Worm (Caenorhabditis elegans) whole organism, mixed stage, embryonic: ENCODE data around the gene T22F3.8.

Experiments
- M03D4.4 ChIP-seq: sonication (generic microtip); optimal IDR thresholded peaks from 2 replicates; lab custom pipeline; 2017; ENCODE audit warnings: mild to moderate bottlenecking, missing genetic modification characterization, missing compliant biosample characterization
- bed-3 ChIP-seq: fragments of 200-800 bp; sonication (Bioruptor generic); optimal IDR thresholded peaks from 3 replicates; lab custom pipeline; 2018; ENCODE audit warnings: mild to moderate bottlenecking, missing genetic modification characterization, moderate library complexity, missing compliant biosample characterization
- blmp-1 ChIP-seq: fragments of 150-350 bp; optimal IDR thresholded peaks from 2 replicates; lab custom pipeline; 2014; ENCODE audit warnings: missing biosample characterization, missing genetic modification characterization
- ceh-39 ChIP-seq: fragments of 150-350 bp; optimal IDR thresholded peaks from 2 replicates; lab custom pipeline; 2014; ENCODE audit warnings: missing biosample characterization, missing genetic modification characterization
- ceh-43 ChIP-seq: fragments of 200-800 bp; sonication (Bioruptor generic); optimal IDR thresholded peaks from 2 replicates; lab custom pipeline; 2018; ENCODE audit warnings: mild to moderate bottlenecking, missing genetic modification characterization, moderate library complexity, missing compliant biosample characterization
- ceh-83 ChIP-seq: fragments of 200-800 bp; sonication (Bioruptor generic); optimal IDR thresholded peaks from 2 replicates; lab custom pipeline; 2018; ENCODE audit warnings: mild to moderate bottlenecking, missing genetic modification characterization, missing compliant biosample characterization
- ces-1 ChIP-seq: fragments of 150-350 bp; optimal IDR thresholded peaks from 2 replicates; lab custom pipeline; 2014; ENCODE audit warnings: missing biosample characterization, missing genetic modification reagents, missing genetic modification characterization
- cnd-1 ChIP-seq: fragments of 200-800 bp; sonication (Bioruptor generic); optimal IDR thresholded peaks from 2 replicates; lab custom pipeline; 2018; ENCODE audit warnings: mild to moderate bottlenecking, missing genetic modification characterization, missing compliant biosample characterization
- drap-1 ChIP-seq: fragments of 200-800 bp; sonication (Bioruptor generic); optimal IDR thresholded peaks from 3 replicates; lab custom pipeline; 2018; ENCODE audit warnings: mild to moderate bottlenecking, missing genetic modification characterization, missing compliant biosample characterization
- elt-1 ChIP-seq: sonication (generic microtip); optimal IDR thresholded peaks from 2 replicates; lab custom pipeline; 2017; ENCODE audit warnings: missing genetic modification characterization, mild to moderate bottlenecking, missing compliant biosample characterization, antibody characterized with exemption, moderate library complexity, borderline replicate concordance; ENCODE audit not compliant: insufficient read depth
- elt-3 ChIP-seq: fragments of 150-350 bp; optimal IDR thresholded peaks from 2 replicates; lab custom pipeline; 2014; ENCODE audit warnings: missing biosample characterization, missing genetic modification characterization
- flh-1 ChIP-seq: fragments of 200-800 bp; sonication (Bioruptor generic); optimal IDR thresholded peaks from 2 replicates; lab custom pipeline; 2018; ENCODE audit warnings: mild to moderate bottlenecking, missing genetic modification characterization, moderate library complexity, missing compliant biosample characterization
- ham-2 ChIP-seq: fragments of 200-800 bp; sonication (Bioruptor generic); optimal IDR thresholded peaks from 2 replicates; lab custom pipeline; 2018; ENCODE audit warnings: mild to moderate bottlenecking, missing genetic modification characterization, missing compliant biosample characterization
- hlh-1 ChIP-seq: fragments of 150-350 bp; optimal IDR thresholded peaks from 2 replicates; lab custom pipeline; 2014; ENCODE audit warnings: missing biosample characterization, missing genetic modification reagents, missing genetic modification characterization
- lin-13 ChIP-seq: fragments of 150-350 bp; optimal IDR thresholded peaks from 2 replicates; lab custom pipeline; 2014; ENCODE audit warnings: missing biosample characterization, missing genetic modification characterization
- lin-32 ChIP-seq: fragments of 200-800 bp; sonication (Bioruptor generic); optimal IDR thresholded peaks from 2 replicates; lab custom pipeline; 2018; ENCODE audit warnings: mild to moderate bottlenecking, missing genetic modification characterization, missing compliant biosample characterization
- lsy-2 ChIP-seq: fragments of 150-350 bp; optimal IDR thresholded peaks from 2 replicates; lab custom pipeline; 2014; ENCODE audit warnings: missing biosample characterization, missing genetic modification characterization
- mab-5 ChIP-seq: fragments of 150-350 bp; optimal IDR thresholded peaks from 2 replicates; lab custom pipeline; 2014; ENCODE audit warnings: missing biosample characterization, missing genetic modification characterization
- mep-1 ChIP-seq: fragments of 150-350 bp; optimal IDR thresholded peaks from 2 replicates; lab custom pipeline; 2017; ENCODE audit warnings: missing biosample characterization, missing genetic modification reagents, missing genetic modification characterization, inconsistent platforms
- mls-2 ChIP-seq: sonication (generic microtip); optimal IDR thresholded peaks from 2 replicates; lab custom pipeline; 2016; ENCODE audit warnings: mild to moderate bottlenecking, missing genetic modification characterization, moderate library complexity, missing compliant biosample characterization
- nhr-12 ChIP-seq: fragments of 150-350 bp; optimal IDR thresholded peaks from 2 replicates; lab custom pipeline; 2014; ENCODE audit warnings: missing biosample characterization, missing genetic modification characterization
- nhr-2 ChIP-seq: fragments of 150-350 bp; optimal IDR thresholded peaks from 2 replicates; lab custom pipeline; 2014; ENCODE audit warnings: missing biosample characterization, missing genetic modification characterization
- nhr-237 ChIP-seq: fragments of 150-350 bp; optimal IDR thresholded peaks from 2 replicates; lab custom pipeline; 2014; ENCODE audit warnings: missing biosample characterization, missing genetic modification characterization
- nhr-28 ChIP-seq: fragments of 150-350 bp; optimal IDR thresholded peaks from 2 replicates; lab custom pipeline; 2014; ENCODE audit warnings: missing biosample characterization, missing genetic modification characterization
- nhr-76 ChIP-seq: sonication (generic microtip); optimal IDR thresholded peaks from 2 replicates; lab custom pipeline; 2017; ENCODE audit warnings: missing biosample characterization, missing genetic modification characterization
- sem-2 ChIP-seq: fragments of 200-800 bp; sonication (Bioruptor generic); optimal IDR thresholded peaks from 2 replicates; lab custom pipeline; 2018; ENCODE audit warnings: mild to moderate bottlenecking, missing genetic modification characterization, missing compliant biosample characterization
- snpc-4 ChIP-seq: fragments of 150-350 bp; optimal IDR thresholded peaks from 2 replicates; lab custom pipeline; 2014; ENCODE audit warnings: missing biosample characterization, missing genetic modification characterization
- sptf-1 ChIP-seq: sonication (generic microtip); optimal IDR thresholded peaks from 2 replicates; lab custom pipeline; 2017; ENCODE audit warnings: mild to moderate bottlenecking, missing genetic modification characterization, moderate library complexity, missing compliant biosample characterization
- tbx-8 ChIP-seq: fragments of 200-800 bp; sonication (Bioruptor generic); optimal IDR thresholded peaks from 2 replicates; lab custom pipeline; 2018; ENCODE audit warnings: mild to moderate bottlenecking, missing genetic modification characterization, moderate library complexity, missing compliant biosample characterization
- unc-120 ChIP-seq: sonication (generic microtip); optimal IDR thresholded peaks from 2 replicates; lab custom pipeline; 2017; ENCODE audit warnings: missing genetic modification characterization, missing compliant biosample characterization; ENCODE audit not compliant: poor library complexity, severe bottlenecking
- unc-39 ChIP-seq: fragments of 150-350 bp; optimal IDR thresholded peaks from 2 replicates; lab custom pipeline; 2014; ENCODE audit warnings: missing biosample characterization, missing genetic modification characterization
- unc-62 ChIP-seq: fragments of 150-350 bp; optimal IDR thresholded peaks from 2 replicates; lab custom pipeline; 2014; ENCODE audit warnings: missing biosample characterization, missing genetic modification reagents, missing genetic modification characterization
- zip-8 ChIP-seq: fragments of 150-350 bp; optimal IDR thresholded peaks from 2 replicates; lab custom pipeline; 2014; ENCODE audit warnings: missing biosample characterization, missing genetic modification characterization

T22F3.8 gene

DNA sequence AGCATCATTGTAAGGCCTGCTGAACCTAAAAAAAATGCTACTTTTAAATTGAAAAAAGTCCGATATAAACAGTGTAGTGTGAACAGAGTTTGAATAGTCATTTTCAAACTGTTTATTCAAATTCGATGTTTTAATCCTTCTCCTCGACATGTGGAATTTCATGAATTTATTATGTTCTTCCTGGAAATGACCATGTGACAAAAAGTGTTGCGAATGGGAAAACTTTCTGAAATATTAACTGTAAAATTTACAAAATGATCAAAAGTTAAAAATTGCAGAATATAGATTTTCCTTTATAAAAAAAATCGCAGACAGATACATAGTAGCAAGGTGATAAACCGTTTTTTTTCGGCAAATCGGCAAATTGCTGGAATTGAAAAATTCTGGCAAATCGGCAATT, at the start of gene T22F3.8:
TSS of gene T22F3.8 (minus strand) at position 101 of the 400 bp plus-strand sequence.
- TF ChIP-seq mab-5 (tag; lab: Kevin White, UChicago) (no peak), lin-13 (tag; lab: Kevin White, UChicago) (no peak), nhr-237 (tag; lab: Kevin White, UChicago) (no peak), hlh-1 (tag; lab: Kevin White, UChicago) (no peak)

DNA sequence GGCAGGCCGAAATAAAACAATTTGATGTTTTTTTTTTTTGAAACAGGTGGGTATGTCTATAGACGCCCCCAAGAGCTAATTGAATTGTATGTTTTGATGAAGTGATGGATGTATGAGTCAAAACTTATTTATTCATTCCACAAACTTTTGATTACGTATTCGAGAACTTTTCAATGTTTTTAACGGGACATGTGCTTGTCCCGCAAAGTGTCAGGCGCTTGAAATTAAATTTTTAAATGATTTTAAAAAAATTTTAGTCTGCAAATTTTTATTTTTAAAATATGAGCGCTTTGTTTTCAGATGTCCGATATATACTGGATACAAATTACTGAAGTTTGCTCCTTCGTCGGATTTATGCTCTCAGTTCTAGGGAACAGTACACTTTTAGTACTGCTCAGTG, 44.2 kb upstream of the T22F3.8 start, which contains the start of gene str-114:
TSS of gene str-114 (plus strand) at position 301 of the 400 bp plus-strand sequence.
- TF ChIP-seq nhr-2 = no peak
- TF ChIP-seq mls-2 (tag; lab: Kevin White, UChicago) = no peak
- TF ChIP-seq nhr-76 = no peak
- no peak for TF ChIP-seq elt-1 (tag; lab: Kevin White, UChicago)
- no peak for TF ChIP-seq cnd-1
- TF ChIP-seq elt-3 (tag; lab: Kevin White, UChicago) = no peak
- TF ChIP-seq bed-3 (GFP tag; lab: Kevin White, UChicago) = no peak
- no peak for TF ChIP-seq sem-2
- no peak for TF ChIP-seq nhr-237 (tag; lab: Kevin White, UChicago)
- no peak for TF ChIP-seq unc-39
- TF ChIP-seq flh-1 (GFP tag; lab: Kevin White, UChicago) = no peak
- no peak for TF ChIP-seq unc-62
- TF ChIP-seq lsy-2 (tag; lab: Kevin White, UChicago) = no peak

DNA sequence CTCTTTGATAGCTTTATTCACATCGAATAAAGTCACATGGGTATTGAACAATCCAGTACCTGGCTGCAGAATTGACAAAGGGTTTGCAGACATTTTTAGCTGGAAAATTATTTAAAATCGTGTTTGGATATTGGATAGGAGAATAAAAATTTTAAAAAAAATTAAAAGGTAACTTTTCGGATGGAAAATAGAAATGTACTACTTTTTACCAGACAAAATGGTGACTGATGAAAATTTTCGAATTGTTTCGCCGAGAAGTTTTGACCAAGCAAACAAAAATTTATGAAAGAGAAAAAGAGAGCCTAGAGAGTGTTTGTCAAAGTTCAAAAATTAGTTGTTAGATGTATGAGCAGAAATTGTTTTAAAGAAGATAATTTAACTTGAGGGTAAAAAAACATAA, 42.6 kb upstream of the T22F3.8 start, which contains the start of gene F59B1.10:
TSS of gene F59B1.10 (minus strand) at position 101 of the 400 bp plus-strand sequence.
- TF ChIP-seq hlh-1 (tag; lab: Kevin White, UChicago) (no peak), ham-2 (GFP tag; lab: Kevin White, UChicago) (no peak), ceh-43 (GFP tag; lab: Kevin White, UChicago) (no peak), nhr-237 (tag; lab: Kevin White, UChicago) (no peak), elt-3 (tag; lab: Kevin White, UChicago) (no peak), nhr-12 (no peak), sptf-1 (tag; lab: Kevin White, UChicago) (no peak), mep-1 (no peak), ceh-39 (no peak), snpc-4 (tag; lab: Kevin White, UChicago) (no peak), nhr-28 (tag; lab: Kevin White, UChicago) (no peak), ces-1 (GFP tag; lab: Kevin White, UChicago) (no peak), nhr-76 (no peak), ceh-83 (GFP tag; lab: Kevin White, UChicago) (no peak), flh-1 (GFP tag; lab: Kevin White, UChicago) (no peak)

DNA sequence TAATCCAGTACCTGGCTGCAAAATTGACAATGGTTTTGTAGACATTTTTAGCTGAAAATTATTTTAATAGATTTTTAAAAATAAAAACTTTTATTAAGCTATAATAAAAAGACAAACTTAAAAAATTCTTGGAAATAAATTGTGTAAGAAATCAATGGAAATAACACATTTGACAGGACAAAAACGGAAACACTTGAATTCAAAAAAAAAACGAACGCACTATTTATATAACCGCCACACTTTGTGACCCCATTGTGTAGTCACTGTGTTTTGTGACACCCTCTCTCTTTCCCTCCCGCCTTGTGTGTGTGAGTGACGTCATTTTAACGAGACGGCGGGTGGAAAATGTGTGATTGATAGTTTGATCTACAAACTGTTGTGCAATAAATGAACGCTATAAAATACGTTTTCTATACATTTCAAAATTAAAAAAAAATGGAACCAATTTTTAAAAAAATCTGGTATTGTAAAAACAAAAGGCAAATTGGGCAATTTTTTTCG, 39.0 kb upstream of the T22F3.8 start, which contains the start of gene F59B1.8:
TSS of gene F59B1.8 (minus strand) at position 51 of the 501 bp plus-strand sequence.
- TF ChIP-seq drap-1 (no peak), flh-1 (GFP tag; lab: Kevin White, UChicago) (no peak), lin-13 (tag; lab: Kevin White, UChicago) (no peak), hlh-1 (tag; lab: Kevin White, UChicago) (no peak), nhr-2 (peak; percentile 45), nhr-76 (no peak), unc-39 (no peak), ceh-83 (GFP tag; lab: Kevin White, UChicago) (no peak), elt-1 (tag; lab: Kevin White, UChicago) (no peak), zip-8 (tag; lab: Kevin White, UChicago) (peak; percentile 54), mab-5 (tag; lab: Kevin White, UChicago) (no peak), bed-3 (GFP tag; lab: Kevin White, UChicago) (no peak), unc-62 (peak; percentile 2), mep-1 (no peak), elt-3 (tag; lab: Kevin White, UChicago) (no peak), lin-32 (GFP tag; lab: Kevin White, UChicago) (no peak)

DNA sequence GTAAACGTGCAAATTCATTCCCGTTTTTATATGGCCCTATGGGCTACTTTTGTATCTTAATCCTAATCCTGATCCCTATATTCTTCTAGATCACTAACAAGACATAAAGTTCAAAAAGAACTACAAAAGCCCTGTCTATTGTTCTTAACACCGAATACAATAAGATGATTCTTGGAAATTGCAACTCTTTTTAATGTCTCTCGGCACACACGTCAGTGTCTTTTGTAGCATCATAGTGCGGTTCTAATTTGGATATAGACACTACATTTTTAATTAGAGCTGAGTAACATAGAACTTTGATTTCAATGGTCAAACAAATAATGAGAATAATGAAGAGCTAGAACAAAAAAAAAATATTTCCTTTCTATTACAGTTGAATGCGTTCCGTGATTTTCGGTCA, 34.6 kb upstream of the T22F3.8 start:
- TF ChIP-seq M03D4.4 (tag; lab: Kevin White, UChicago) (no peak), tbx-8 (GFP tag; lab: Kevin White, UChicago) (no peak), unc-120 (tag; lab: Kevin White, UChicago) (no peak), ces-1 (GFP tag; lab: Kevin White, UChicago) (no peak), nhr-237 (tag; lab: Kevin White, UChicago) (no peak), elt-1 (tag; lab: Kevin White, UChicago) (no peak), flh-1 (GFP tag; lab: Kevin White, UChicago) (no peak), ham-2 (GFP tag; lab: Kevin White, UChicago) (no peak), nhr-76 (no peak), blmp-1 (no peak), nhr-12 (no peak), lsy-2 (tag; lab: Kevin White, UChicago) (no peak), nhr-28 (tag; lab: Kevin White, UChicago) (no peak)
